Fruit fly (Drosophila melanogaster) whole organism: ENCODE results near the gene CG6236.

Source experiments
- CG8478 ChIP-seq: fragments of >200 bp; optimal IDR thresholded peaks from 2 replicates; lab custom pipeline; 2018; ENCODE audit warnings: inconsistent platforms
- pan ChIP-seq: fragments of >200 bp; optimal IDR thresholded peaks from 2 replicates; lab custom pipeline; 2017

CG6236 gene

DNA sequence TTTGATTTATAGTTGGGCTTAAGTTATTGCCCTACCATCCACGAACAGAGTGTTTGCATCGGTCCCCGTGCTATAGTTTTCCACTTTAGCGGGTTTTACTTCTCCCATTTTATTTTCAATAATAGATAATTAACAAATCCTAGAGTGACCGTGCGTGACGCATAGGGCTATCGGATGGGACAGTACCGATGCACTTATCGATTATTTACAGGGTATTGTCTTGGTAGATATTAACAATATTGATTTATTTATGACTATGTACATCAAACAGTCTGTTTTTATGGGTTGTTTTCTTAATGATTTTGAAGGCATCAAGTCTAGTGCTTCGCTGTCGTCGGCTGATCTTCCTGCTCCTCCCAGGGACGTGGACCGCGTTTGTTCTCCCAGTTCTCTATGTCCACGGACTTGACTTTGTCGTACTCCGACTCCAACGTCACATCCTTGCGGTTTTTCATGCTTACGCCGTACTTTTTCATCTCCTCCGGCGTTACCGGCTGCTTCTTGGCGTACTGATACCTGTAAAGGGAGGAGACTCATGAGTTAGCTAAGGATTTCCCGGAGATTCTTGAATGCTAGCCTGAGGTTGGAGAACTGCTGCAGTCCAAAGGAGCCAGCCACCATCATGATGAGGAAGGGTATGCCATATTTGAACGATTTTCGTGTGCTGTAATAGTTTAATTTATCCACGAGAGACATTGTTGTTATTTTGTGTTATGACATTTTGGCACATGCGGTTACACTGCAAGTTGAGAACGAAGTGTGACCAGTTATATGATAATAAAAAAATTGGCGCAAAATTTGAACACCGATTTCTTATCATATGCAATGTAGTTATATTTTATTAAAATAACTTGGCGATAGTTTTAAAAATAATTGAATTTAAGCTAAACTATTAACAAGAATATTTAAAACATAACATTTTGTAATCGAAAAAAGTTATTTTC is 49.9 kb downstream of the CG6236 start, which contains the start of the genes MRG15 and Tm1:
Gene MRG15 (minus strand): TSS at position 184 of the 944 bp plus-strand sequence.
Gene Tm1 (plus strand): TSS at position 295 of the 944 bp plus-strand sequence.
- TF ChIP-seq pan (lab: Kevin White, UChicago) (peak; percentile 77), CG8478 (no peak)
